Fruit fly (Drosophila melanogaster) whole organism, wandering third instar larva: ENCODE measurements around the gene orb2.

Experiments used
- Dfd ChIP-seq: fragments of >200 bp; optimal IDR thresholded peaks from 2 replicates; lab custom pipeline; 2017; ENCODE audit warnings: missing biosample characterization, missing genetic modification characterization
- Dif ChIP-seq: fragments of 200-275, 200-300 bp; sonication (Bioruptor generic); optimal IDR thresholded peaks from 2 replicates; lab custom pipeline; 2018; ENCODE audit warnings: missing biosample characterization, missing genetic modification characterization; ENCODE audit not compliant: partially characterized antibody
- Hr83 ChIP-seq: fragments of 200-300 bp; sonication (Bioruptor generic); optimal IDR thresholded peaks from 2 replicates; lab custom pipeline; 2016; ENCODE audit warnings: missing biosample characterization, mild to moderate bottlenecking, missing genetic modification characterization, moderate library complexity; ENCODE audit not compliant: poor library complexity, severe bottlenecking
- dmrt93B ChIP-seq: fragments of 200-800 bp; sonication (Bioruptor generic); optimal IDR thresholded peaks from 2 replicates; lab custom pipeline; 2018; ENCODE audit warnings: missing biosample characterization, mild to moderate bottlenecking, missing genetic modification characterization
- ey ChIP-seq: fragments of 200-800 bp; sonication (Bioruptor generic); optimal IDR thresholded peaks from 2 replicates; lab custom pipeline; 2016; ENCODE audit warnings: missing biosample characterization, missing genetic modification characterization
- psq ChIP-seq: fragments of 200-800 bp; sonication (Bioruptor generic); optimal IDR thresholded peaks from 3 replicates; lab custom pipeline; 2017; ENCODE audit warnings: missing biosample characterization, mild to moderate bottlenecking, missing genetic modification characterization, moderate library complexity
- usp ChIP-seq: fragments of >200 bp; optimal IDR thresholded peaks from 2 replicates; lab custom pipeline; 2017; ENCODE audit warnings: missing biosample characterization, missing genetic modification characterization

DNA sequence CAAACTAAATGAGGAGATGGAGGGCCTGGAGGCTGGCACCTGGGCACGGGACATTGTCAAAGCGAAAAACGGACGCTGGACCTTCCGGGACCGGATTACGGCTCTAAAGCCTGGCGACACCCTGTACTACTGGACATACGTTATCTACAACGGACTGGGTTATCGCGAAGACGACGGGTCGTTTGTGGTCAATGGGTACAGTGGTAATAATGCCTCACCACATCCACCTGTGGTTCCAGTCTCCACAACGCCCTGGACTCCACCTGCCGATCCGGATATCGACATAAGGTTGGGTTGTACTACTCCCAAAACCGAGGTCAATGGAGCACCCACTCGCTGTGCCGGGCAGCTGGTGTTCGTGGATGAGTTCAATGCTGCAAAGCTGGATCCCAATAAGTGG lies 936 bp upstream of the orb2 start:
- TF ChIP-seq ey (GFP tag; lab: Kevin White, UChicago) (no peak), Dfd (no peak), dmrt93B (GFP tag; lab: Kevin White, UChicago) (no peak), Hr83 (GFP tag; lab: Kevin White, UChicago) (no peak), psq (no peak), usp (GFP tag; lab: Kevin White, UChicago) (no peak), Dif (GFP tag; lab: Kevin White, UChicago) (no peak)
